Fruit fly (Drosophila melanogaster) whole organism, wandering third instar larva: ENCODE measurements around the gene nSyb.

ENCODE experiments used
- CrebA ChIP-seq: fragments of 200-800 bp; sonication (Bioruptor generic); optimal IDR thresholded peaks from 2 replicates; lab custom pipeline; 2016; ENCODE audit warnings: missing biosample characterization, mild to moderate bottlenecking, missing genetic modification characterization, borderline replicate concordance
- HLH106 ChIP-seq: fragments of 200-800 bp; optimal IDR thresholded peaks from 3 replicates; lab custom pipeline; 2019; ENCODE audit warnings: missing biosample characterization, mild to moderate bottlenecking, missing genetic modification characterization, moderate library complexity
- Myc ChIP-seq: fragments of >200 bp; optimal IDR thresholded peaks from 2 replicates; lab custom pipeline; 2017
- br ChIP-seq: fragments of 200-800 bp; sonication (Bioruptor generic); optimal IDR thresholded peaks from 2 replicates; lab custom pipeline; 2016; ENCODE audit warnings: missing biosample characterization, missing genetic modification characterization
- brk ChIP-seq: fragments of 200-800 bp; sonication (Bioruptor generic); optimal IDR thresholded peaks from 2 replicates; lab custom pipeline; 2016; ENCODE audit warnings: missing biosample characterization, mild to moderate bottlenecking, missing genetic modification characterization
- dl ChIP-seq, 2 experiments: fragments of 175-275, 200-275 bp in 1 of 2; fragments of 200-275 bp in 1 of 2; sonication (Bioruptor generic); optimal IDR thresholded peaks; lab custom pipeline; 2018; ENCODE audit warnings: mild to moderate bottlenecking in 2 of 2, missing biosample characterization in 2 of 2, missing genetic modification characterization in 2 of 2, moderate library complexity in 2 of 2; ENCODE audit not compliant: partially characterized antibody in 2 of 2, insufficient read depth in 1 of 2
- dmrt93B ChIP-seq: fragments of 200-800 bp; sonication (Bioruptor generic); optimal IDR thresholded peaks from 2 replicates; lab custom pipeline; 2018; ENCODE audit warnings: missing biosample characterization, mild to moderate bottlenecking, missing genetic modification characterization
- fru ChIP-seq: fragments of 200-800 bp; sonication (Bioruptor generic); optimal IDR thresholded peaks from 3 replicates; lab custom pipeline; 2016; ENCODE audit warnings: missing biosample characterization, mild to moderate bottlenecking, missing genetic modification characterization
- h ChIP-seq: fragments of 200-800 bp; sonication (Bioruptor generic); optimal IDR thresholded peaks from 3 replicates; lab custom pipeline; 2016; ENCODE audit warnings: missing biosample characterization, mild to moderate bottlenecking, missing genetic modification characterization
- lola ChIP-seq: fragments of >200 bp; optimal IDR thresholded peaks from 2 replicates; lab custom pipeline; 2017; ENCODE audit warnings: missing biosample characterization, missing genetic modification characterization
- pan ChIP-seq: fragments of >200 bp; optimal IDR thresholded peaks from 2 replicates; lab custom pipeline; 2017
- usp ChIP-seq: fragments of >200 bp; optimal IDR thresholded peaks from 2 replicates; lab custom pipeline; 2017; ENCODE audit warnings: missing biosample characterization, missing genetic modification characterization

DNA sequence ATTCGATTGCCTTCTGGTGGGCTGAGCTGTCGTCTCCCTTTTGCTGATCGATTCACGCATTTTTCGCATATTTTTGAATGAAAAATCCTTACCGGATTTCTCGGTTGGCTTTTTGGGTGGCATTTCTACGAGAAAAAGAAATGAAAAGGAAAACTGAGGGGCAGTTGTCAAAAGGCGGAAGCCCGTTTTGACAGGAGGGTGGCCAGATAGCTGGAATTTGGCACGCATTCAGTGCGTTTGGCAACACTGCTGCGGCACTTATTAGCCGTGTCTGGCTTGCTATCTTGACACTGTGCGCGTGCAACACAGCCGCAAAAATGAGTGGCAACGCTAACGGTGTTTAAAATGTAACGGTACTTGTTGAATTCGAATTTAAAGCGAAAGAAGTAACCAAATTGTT is 31.0 kb upstream of the nSyb start, which contains the start of gene RpL23A:
- no peak for TF ChIP-seq usp (GFP tag; lab: Kevin White, UChicago)
- TF ChIP-seq dl (GFP tag; optimal IDR thresholded peaks at IDR 0.05; lab: Kevin White, UChicago; ENCODE audit: insufficient read depth in 1 of 2, partially characterized antibody in 2 of 2) = peak; percentile 4 to 13
- peak; percentile 8 for TF ChIP-seq Myc (lab: Kevin White, UChicago)
- peak; percentile 89 for TF ChIP-seq HLH106
- no peak for TF ChIP-seq lola (GFP tag; lab: Kevin White, UChicago)
- no peak for TF ChIP-seq brk (GFP tag; lab: Kevin White, UChicago)
- peak; percentile 93 for TF ChIP-seq br
- no peak for TF ChIP-seq pan (lab: Kevin White, UChicago)
- peak; percentile 96 for TF ChIP-seq dmrt93B (GFP tag; lab: Kevin White, UChicago)
- TF ChIP-seq fru (GFP tag; lab: Kevin White, UChicago) = peak; percentile 89
- peak; percentile 92 for TF ChIP-seq h (GFP tag; lab: Kevin White, UChicago)
- no peak for TF ChIP-seq CrebA (GFP tag; lab: Kevin White, UChicago)
